Worm (Caenorhabditis elegans) whole organism, dauer: ENCODE measurements around the gene C01G5.5.

Experiments used
- unc-62 ChIP-seq: sonication (generic microtip); optimal IDR thresholded peaks from 2 replicates; lab custom pipeline; 2017; ENCODE audit warnings: missing biosample characterization, missing genetic modification reagents, missing genetic modification characterization

C01G5.5 gene

DNA sequence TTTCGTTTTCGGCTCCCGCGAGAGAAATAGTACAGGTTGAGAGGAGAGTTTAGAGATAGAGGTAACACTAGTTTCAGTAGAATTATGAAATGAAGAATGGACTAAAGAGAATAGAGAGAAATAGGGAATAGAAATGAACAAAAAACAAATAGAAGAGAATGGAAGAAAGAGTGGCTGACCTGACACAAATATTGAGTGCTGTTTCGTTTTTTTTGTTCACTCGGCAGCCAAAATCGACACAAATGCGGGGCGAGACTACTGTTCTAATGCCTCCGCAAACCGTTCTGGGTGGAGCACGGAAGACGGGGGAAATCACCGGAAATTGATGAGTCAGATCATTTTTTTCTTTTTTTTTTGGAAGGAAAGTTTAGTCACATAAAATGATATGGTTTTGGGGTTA is 48.2 kb downstream of the C01G5.5 start:
- no peak for TF ChIP-seq unc-62

DNA sequence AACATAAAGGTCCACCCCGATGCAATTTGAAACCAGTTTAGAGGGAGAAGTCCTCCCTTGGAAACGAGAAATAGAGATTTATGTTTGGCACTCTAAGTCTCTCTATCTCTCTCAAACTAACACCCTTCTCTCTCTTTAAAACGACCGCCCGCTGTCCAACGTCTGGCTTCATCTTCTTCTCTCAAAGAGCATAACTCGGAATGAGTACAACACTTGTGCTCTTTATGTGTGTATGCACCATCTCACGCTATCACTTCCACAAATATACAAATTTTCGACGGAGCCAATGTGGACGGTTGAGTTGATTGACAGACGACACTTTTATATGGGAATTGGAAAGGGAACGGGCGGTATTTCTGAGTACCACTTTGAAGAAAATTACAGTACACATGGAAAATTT is 49.9 kb downstream of the C01G5.5 start:
- TF ChIP-seq unc-62, result no peak
